Worm (Caenorhabditis elegans) whole organism, L4 larva: ENCODE measurements around the gene C06C3.7.

Experiments
- zag-1 ChIP-seq: fragments of 150-350 bp; optimal IDR thresholded peaks from 2 replicates; lab custom pipeline; 2014; ENCODE audit warnings: missing biosample characterization, missing genetic modification characterization
- ztf-11 ChIP-seq: fragments of 150-350 bp; optimal IDR thresholded peaks from 2 replicates; lab custom pipeline; 2014; ENCODE audit warnings: missing biosample characterization, missing genetic modification characterization

DNA sequence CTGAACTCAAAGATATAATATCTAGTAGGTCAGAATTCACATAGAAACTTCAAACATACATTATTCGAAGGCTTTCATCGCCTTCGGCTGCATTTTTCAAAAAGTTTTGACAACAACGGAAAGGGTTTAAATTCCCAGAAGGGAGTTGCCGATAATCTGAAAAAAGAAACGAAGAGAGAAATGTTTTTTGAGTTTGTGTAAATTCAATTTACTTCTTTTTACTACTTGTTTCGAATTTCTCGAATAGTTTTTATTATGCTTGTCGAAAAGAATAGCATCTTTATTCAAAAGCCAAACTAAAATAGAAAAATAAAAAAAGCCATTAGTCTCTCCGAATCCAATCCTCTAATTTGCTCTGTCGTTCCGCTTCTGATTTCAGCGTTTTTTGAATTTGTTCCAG is 45.8 kb downstream of the C06C3.7 start:
- TF ChIP-seq zag-1 (tag; lab: Kevin White, UChicago) = no peak
- TF ChIP-seq ztf-11 = no peak
